Fruit fly (Drosophila melanogaster): ENCODE data around the gene ND-39.

dm6 chr3L:20464677-20465076 lies 27.2 kb upstream of the ND-39 start, which contains the start of gene atk:
- TF ChIP-seq CG8478 (optimal IDR thresholded peaks at IDR 0.05) (no peak), usp (GFP tag; optimal IDR thresholded peaks at IDR 0.05) (no peak), psq (optimal IDR thresholded peaks at IDR 0.05) (no peak), pan (optimal IDR thresholded peaks at IDR 0.05) (no peak), Dll (optimal IDR thresholded peaks at IDR 0.05) (no peak), EcR (GFP tag; optimal IDR thresholded peaks at IDR 0.05) (no peak)

All from whole organism.